Fruit fly (Drosophila melanogaster) whole organism: ENCODE data around the gene CG32099.

Experiments
- CG8478 ChIP-seq: fragments of >200 bp; optimal IDR thresholded peaks from 2 replicates; lab custom pipeline; 2018; ENCODE audit warnings: inconsistent platforms
- EcR ChIP-seq, 2 experiments: fragments of >200 bp; optimal IDR thresholded peaks; 2 replicates each; lab custom pipeline; 2017; ENCODE audit warnings: missing biosample characterization in 2 of 2, missing genetic modification characterization in 2 of 2, missing genetic modification reagents in 2 of 2
- pan ChIP-seq: fragments of >200 bp; optimal IDR thresholded peaks from 2 replicates; lab custom pipeline; 2017
- psq ChIP-seq: fragments of >200 bp; optimal IDR thresholded peaks from 2 replicates; lab custom pipeline; 2017
- usp ChIP-seq: fragments of >200 bp; optimal IDR thresholded peaks from 2 replicates; lab custom pipeline; 2017; ENCODE audit warnings: missing biosample characterization, missing genetic modification characterization, mixed read lengths

dm6 chr3L:12193485-12193884 lies 44.4 kb downstream of the CG32099 start, which contains the start of gene thoc6:
- TF ChIP-seq pan (no peak), CG8478 (lab: Kevin White, UChicago) (no peak), EcR (GFP tag; optimal IDR thresholded peaks at IDR 0.05; lab: Kevin White, UChicago) (no peak), usp (no peak), psq (lab: Kevin White, UChicago) (no peak)
